Fruit fly (Drosophila melanogaster) whole organism, embryonic: ENCODE results near the gene CG31321.
A peak's percentile ranks its signal among the peaks of the same experiment; 100 is the strongest.

Source experiments
- Abd-B ChIP-seq: fragments of 200-800 bp; sonication (Bioruptor generic); optimal IDR thresholded peaks from 2 replicates; lab custom pipeline; 2018; ENCODE audit warnings: missing biosample characterization, mild to moderate bottlenecking, missing genetic modification characterization, moderate library complexity
- Adf1 ChIP-seq: fragments of 200-800 bp; sonication (Bioruptor generic); IDR thresholded peaks from 2 replicates; pipeline ENCODE4 v1.3.6; 2022; ENCODE audit warnings: missing biosample characterization, missing genetic modification characterization
- B-H2 ChIP-seq: fragments of 200-800 bp; sonication (Bioruptor generic); optimal IDR thresholded peaks from 2 replicates; lab custom pipeline; 2018; ENCODE audit warnings: missing biosample characterization, mild to moderate bottlenecking, missing genetic modification characterization
- CG10366 ChIP-seq: fragments of 200-800 bp; sonication (Bioruptor generic); IDR thresholded peaks from 2 replicates; pipeline ENCODE4 v1.3.6; 2022; ENCODE audit warnings: missing biosample characterization, missing genetic modification characterization
- CG11085 ChIP-seq: fragments of 200-800 bp; sonication (Bioruptor generic); IDR thresholded peaks from 2 replicates; pipeline ENCODE4 v1.3.6; 2022; ENCODE audit warnings: missing biosample characterization, missing genetic modification characterization
- CG11504 ChIP-seq: fragments of 200-800 bp; sonication (Bioruptor generic); optimal IDR thresholded peaks from 3 replicates; lab custom pipeline; 2019; ENCODE audit warnings: missing biosample characterization, mild to moderate bottlenecking, missing genetic modification characterization, moderate library complexity
- CG13287 ChIP-seq: fragments of 200-800 bp; sonication (Bioruptor generic); IDR thresholded peaks from 2 replicates; pipeline ENCODE4 v1.3.6; 2022; ENCODE audit warnings: missing biosample characterization, missing genetic modification characterization; ENCODE audit not compliant: partially characterized antibody
- CG17186 ChIP-seq: fragments of 200-800 bp; sonication (Bioruptor generic); optimal IDR thresholded peaks from 3 replicates; lab custom pipeline; 2017; ENCODE audit warnings: missing biosample characterization, missing genetic modification reagents, missing genetic modification characterization
- CG17361 ChIP-seq: fragments of 200-800 bp; sonication (Bioruptor generic); IDR thresholded peaks from 3 replicates; pipeline ENCODE4 v1.3.6; 2022; ENCODE audit warnings: missing biosample characterization, missing genetic modification characterization
- CG17829 ChIP-seq: fragments of 200-800 bp; optimal IDR thresholded peaks from 2 replicates; lab custom pipeline; 2019; ENCODE audit warnings: missing biosample characterization, mild to moderate bottlenecking, missing genetic modification characterization, moderate library complexity
- CG17912 ChIP-seq: fragments of 200-800 bp; sonication (Bioruptor generic); optimal IDR thresholded peaks from 2 replicates; lab custom pipeline; 2018; ENCODE audit warnings: missing biosample characterization, mild to moderate bottlenecking, missing genetic modification characterization
- CG2678 ChIP-seq: fragments of 200-800 bp; sonication (Bioruptor generic); optimal IDR thresholded peaks from 3 replicates; lab custom pipeline; 2019; ENCODE audit warnings: missing biosample characterization, mild to moderate bottlenecking, missing genetic modification characterization, moderate library complexity
- CG30403 ChIP-seq: fragments of 200-800 bp; sonication (Bioruptor generic); optimal IDR thresholded peaks from 3 replicates; lab custom pipeline; 2016; ENCODE audit warnings: missing biosample characterization, missing genetic modification characterization
- CG33213 ChIP-seq: fragments of 200-800 bp; sonication (Bioruptor generic); optimal IDR thresholded peaks from 3 replicates; lab custom pipeline; 2016; ENCODE audit warnings: missing biosample characterization, missing genetic modification characterization
- CG34224 ChIP-seq: fragments of 200-800 bp; sonication (Bioruptor generic); IDR thresholded peaks from 3 replicates; pipeline ENCODE4 v1.3.6; 2022; ENCODE audit warnings: missing biosample characterization, missing genetic modification characterization; ENCODE audit not compliant: partially characterized antibody
- CG5180 ChIP-seq: fragments of 200-800 bp; sonication (Bioruptor generic); optimal IDR thresholded peaks from 3 replicates; lab custom pipeline; 2017; ENCODE audit warnings: missing biosample characterization, missing genetic modification characterization, mild to moderate bottlenecking, moderate library complexity, missing genetic modification reagents
- CG6689 ChIP-seq: fragments of 200-800 bp; sonication (Bioruptor generic); IDR thresholded peaks from 2 replicates; pipeline ENCODE4 v1.3.6; 2022; ENCODE audit warnings: missing biosample characterization, missing genetic modification characterization
- CG7271 ChIP-seq: fragments of 200-800 bp; sonication (Bioruptor generic); optimal IDR thresholded peaks from 2 replicates; lab custom pipeline; 2018; ENCODE audit warnings: missing biosample characterization, mild to moderate bottlenecking, missing genetic modification characterization, moderate library complexity
- CG8089 ChIP-seq: fragments of 200-800 bp; sonication (Bioruptor generic); optimal IDR thresholded peaks from 3 replicates; lab custom pipeline; 2016; ENCODE audit warnings: missing biosample characterization, missing genetic modification characterization
- CG9727 ChIP-seq: fragments of 200-800 bp; sonication (Bioruptor generic); optimal IDR thresholded peaks from 3 replicates; lab custom pipeline; 2017; ENCODE audit warnings: missing biosample characterization, mild to moderate bottlenecking, missing genetic modification characterization
- CG9876 ChIP-seq: fragments of 200-800 bp; sonication (Bioruptor generic); optimal IDR thresholded peaks from 2 replicates; lab custom pipeline; 2016; ENCODE audit warnings: missing biosample characterization, missing genetic modification characterization
- CoRest ChIP-seq: fragments of 200-800 bp; sonication (Bioruptor generic); optimal IDR thresholded peaks from 3 replicates; lab custom pipeline; 2018; ENCODE audit warnings: missing biosample characterization, mild to moderate bottlenecking, missing genetic modification characterization, moderate library complexity
- Ets97D ChIP-seq: fragments of 200-800 bp; sonication (Bioruptor generic); optimal IDR thresholded peaks from 3 replicates; lab custom pipeline; 2016; ENCODE audit warnings: missing biosample characterization, missing genetic modification characterization
- HLH4C ChIP-seq: fragments of 200-800 bp; sonication (Bioruptor generic); IDR thresholded peaks from 3 replicates; pipeline ENCODE4 v1.3.6; 2022; ENCODE audit warnings: missing biosample characterization, missing genetic modification characterization; ENCODE audit not compliant: partially characterized antibody
- HmgD ChIP-seq: fragments of 200-800 bp; sonication (Bioruptor generic); optimal IDR thresholded peaks from 3 replicates; lab custom pipeline; 2016; ENCODE audit warnings: missing biosample characterization, missing genetic modification characterization
- Hsf ChIP-seq: fragments of 200-800 bp; sonication (Bioruptor generic); optimal IDR thresholded peaks from 3 replicates; lab custom pipeline; 2016; ENCODE audit warnings: missing biosample characterization, missing genetic modification characterization
- Med ChIP-seq: fragments of 200-800 bp; sonication (Bioruptor generic); peaks from one replicate; lab custom pipeline; 2016; ENCODE audit warnings: missing biosample characterization, missing genetic modification characterization, mild to moderate bottlenecking, inconsistent platforms, moderate library complexity
- NC2β ChIP-seq: fragments of 200-800 bp; sonication (Bioruptor generic); optimal IDR thresholded peaks from 2 replicates; lab custom pipeline; 2016; ENCODE audit warnings: missing biosample characterization, missing genetic modification characterization
- Neu2 ChIP-seq: fragments of 200-800 bp; sonication (Bioruptor generic); optimal IDR thresholded peaks from 3 replicates; lab custom pipeline; 2016; ENCODE audit warnings: missing biosample characterization, missing genetic modification characterization, borderline replicate concordance
- Nf-YB ChIP-seq: fragments of 200-800 bp; sonication (Bioruptor generic); optimal IDR thresholded peaks from 3 replicates; lab custom pipeline; 2019; ENCODE audit warnings: missing biosample characterization, mild to moderate bottlenecking, missing genetic modification characterization, moderate library complexity
- Scr ChIP-seq: fragments of 200-800 bp; sonication (Bioruptor generic); IDR thresholded peaks from 2 replicates; pipeline ENCODE4 v1.3.6; 2022; ENCODE audit warnings: missing biosample characterization, missing genetic modification characterization; ENCODE audit not compliant: partially characterized antibody
- Sox102F ChIP-seq: fragments of 200-800 bp; sonication (Bioruptor generic); optimal IDR thresholded peaks from 2 replicates; lab custom pipeline; 2018; ENCODE audit warnings: missing biosample characterization, mild to moderate bottlenecking, missing genetic modification characterization, moderate library complexity
- Xrp1 ChIP-seq: fragments of 200-800 bp; sonication (Bioruptor generic); IDR thresholded peaks from 2 replicates; pipeline ENCODE4 v1.3.6; 2022; ENCODE audit warnings: missing biosample characterization, missing genetic modification characterization
- ase ChIP-seq: fragments of 200-800 bp; sonication (Bioruptor generic); IDR thresholded peaks from 3 replicates; pipeline ENCODE4 v1.3.6; 2022; ENCODE audit warnings: missing biosample characterization, missing genetic modification characterization
- crc ChIP-seq: fragments of 200-800 bp; sonication (Bioruptor generic); optimal IDR thresholded peaks from 2 replicates; lab custom pipeline; 2016; ENCODE audit warnings: missing biosample characterization, missing genetic modification characterization
- cwo ChIP-seq: fragments of 200-800 bp; sonication (Bioruptor generic); optimal IDR thresholded peaks from 3 replicates; lab custom pipeline; 2017; ENCODE audit warnings: missing biosample characterization, missing genetic modification characterization, mild to moderate bottlenecking, moderate library complexity, missing genetic modification reagents
- da ChIP-seq: fragments of 200-800 bp; sonication (Bioruptor generic); optimal IDR thresholded peaks from 2 replicates; lab custom pipeline; 2016; ENCODE audit warnings: missing biosample characterization, missing genetic modification characterization
- danr ChIP-seq: fragments of 200-800 bp; sonication (Bioruptor generic); IDR thresholded peaks from 2 replicates; pipeline ENCODE4 v1.3.6; 2022; ENCODE audit warnings: missing biosample characterization, missing genetic modification characterization
- dmrt11E ChIP-seq: fragments of 200-800 bp; sonication (Bioruptor generic); optimal IDR thresholded peaks from 3 replicates; lab custom pipeline; 2018; ENCODE audit warnings: missing biosample characterization, mild to moderate bottlenecking, missing genetic modification characterization, moderate library complexity
- esg ChIP-seq: fragments of 200-800 bp; sonication (Bioruptor generic); conservative IDR thresholded peaks from 2 replicates; pipeline ENCODE4 v1.3.6; 2022; ENCODE audit warnings: missing biosample characterization, missing genetic modification characterization
- fu2 ChIP-seq: fragments of 200-800 bp; sonication (Bioruptor generic); optimal IDR thresholded peaks from 2 replicates; lab custom pipeline; 2016; ENCODE audit warnings: missing biosample characterization, missing genetic modification characterization
- ham ChIP-seq: fragments of 200-800 bp; sonication (Bioruptor generic); IDR thresholded peaks from 2 replicates; pipeline ENCODE4 v1.3.6; 2022; ENCODE audit warnings: missing biosample characterization, missing genetic modification characterization
- pho ChIP-seq: fragments of 200-800 bp; sonication (Bioruptor generic); optimal IDR thresholded peaks from 2 replicates; lab custom pipeline; 2016; ENCODE audit warnings: missing biosample characterization, missing genetic modification characterization
- sc ChIP-seq, 3 experiments: fragments of >200 bp in 2 of 3; fragments of 200-800 bp in 1 of 3; sonication (Bioruptor generic) in 1 of 3; optimal IDR thresholded peaks; 2 replicates in 2 of 3; 3 replicates in 1 of 3; lab custom pipeline; 2017; ENCODE audit warnings: mild to moderate bottlenecking in 1 of 3, missing biosample characterization in 1 of 3, missing genetic modification characterization in 1 of 3, missing genetic modification reagents in 1 of 3
- sd ChIP-seq: fragments of 200-800 bp; sonication (Bioruptor generic); optimal IDR thresholded peaks from 3 replicates; lab custom pipeline; 2018; ENCODE audit warnings: missing biosample characterization, mild to moderate bottlenecking, missing genetic modification characterization, moderate library complexity
- slou ChIP-seq: fragments of 200-800 bp; sonication (Bioruptor generic); optimal IDR thresholded peaks from 3 replicates; lab custom pipeline; 2016; ENCODE audit warnings: missing biosample characterization, missing genetic modification characterization
- sr ChIP-seq: fragments of 200-800 bp; sonication (Bioruptor generic); IDR thresholded peaks from 3 replicates; pipeline ENCODE4 v1.3.6; 2022; ENCODE audit warnings: missing biosample characterization, missing genetic modification characterization
- ssp ChIP-seq: fragments of 200-800 bp; sonication (Bioruptor generic); IDR thresholded peaks from 2 replicates; pipeline ENCODE4 v1.3.6; 2022; ENCODE audit warnings: missing biosample characterization, missing genetic modification characterization
- tup ChIP-seq: fragments of 200-800 bp; sonication (Bioruptor generic); optimal IDR thresholded peaks from 2 replicates; lab custom pipeline; 2016; ENCODE audit warnings: missing biosample characterization, mild to moderate bottlenecking, missing genetic modification characterization, moderate library complexity

The CG31321 gene

dm6 chr3R:14332735-14333134, 22.6 kb downstream of the CG31321 start (continued):
- no peak for TF ChIP-seq ssp (GFP tag; lab: Robert Waterston, UW)
- TF ChIP-seq Med (GFP tag; lab: Kevin White, UChicago): peak; percentile 73
- TF ChIP-seq CoRest (tag; lab: Kevin White, UChicago): peak; percentile 32
- TF ChIP-seq HLH4C (GFP tag; lab: Robert Waterston, UW): no peak
- TF ChIP-seq dmrt11E (tag; lab: Kevin White, UChicago): peak; percentile 14
- TF ChIP-seq esg (GFP tag; lab: Robert Waterston, UW): peak; percentile 22; the same call in 1 of the 2 replicates
- TF ChIP-seq HmgD (GFP tag; lab: Kevin White, UChicago): no peak
- peak; percentile 28 for TF ChIP-seq CG30403 (GFP tag; lab: Kevin White, UChicago)
- TF ChIP-seq CG17361 (GFP tag; lab: Robert Waterston, UW): peak; percentile 45; the same call in 1 of the 3 replicates
- TF ChIP-seq Hsf (GFP tag; lab: Kevin White, UChicago): peak; percentile 5
- TF ChIP-seq sd (tag; lab: Kevin White, UChicago): peak; percentile 67
- peak; percentile 44; the same call in 1 of the 2 replicates for TF ChIP-seq Xrp1 (GFP tag; lab: Robert Waterston, UW)
- peak; percentile 10 for TF ChIP-seq cwo
- TF ChIP-seq CG2678 (tag; lab: Kevin White, UChicago): peak; percentile 55
- TF ChIP-seq Abd-B (GFP tag; lab: Kevin White, UChicago): peak; percentile 3
- no peak for TF ChIP-seq tup (GFP tag; lab: Kevin White, UChicago)
- peak; percentile 40 for TF ChIP-seq Sox102F (GFP tag; lab: Kevin White, UChicago)
- TF ChIP-seq ase (GFP tag; lab: Robert Waterston, UW): no peak
- TF ChIP-seq, all 482 proteins: peak for 70

- TF ChIP-seq CG5180 (GFP tag; lab: Kevin White, UChicago) (no peak), Ets97D (GFP tag; lab: Kevin White, UChicago) (no peak), fu2 (no peak), CG17829 (tag; lab: Kevin White, UChicago) (no peak), CG17912 (GFP tag; lab: Kevin White, UChicago) (no peak), CG9727 (GFP tag; lab: Kevin White, UChicago) (no peak), Med (GFP tag; lab: Kevin White, UChicago) (peak; percentile 63), NC2β (GFP tag; lab: Kevin White, UChicago) (no peak), ham (GFP tag; lab: Robert Waterston, UW) (no peak), CG17186 (GFP tag; lab: Kevin White, UChicago) (no peak), CG11085 (GFP tag; lab: Robert Waterston, UW) (no peak), CG6689 (0 out of 2 replicates have a peak, but pooled peaks have one; percentile 1), Adf1 (GFP tag; lab: Robert Waterston, UW) (peak; percentile 57), Nf-YB (GFP tag; lab: Kevin White, UChicago) (peak; percentile 81), crc (no peak), Scr (GFP tag; lab: Robert Waterston, UW) (no peak), CG33213 (GFP tag; lab: Kevin White, UChicago) (no peak), sc (optimal IDR thresholded peaks at IDR 0.05; lab: Kevin White, UChicago) (no peak), sc (GFP tag; optimal IDR thresholded peaks at IDR 0.05; lab: Kevin White, UChicago) (no peak), danr (no peak), CG34224 (GFP tag; lab: Robert Waterston, UW) (no peak), CG11504 (tag; lab: Kevin White, UChicago) (peak; percentile 2), CG9876 (GFP tag; lab: Kevin White, UChicago) (no peak), Neu2 (GFP tag; lab: Kevin White, UChicago) (no peak), sr (GFP tag; lab: Robert Waterston, UW) (0 out of 3 replicates have a peak, but pooled peaks have one; percentile 48), CG13287 (GFP tag; lab: Robert Waterston, UW) (peak; percentile 23; the same call in 1 of the 2 replicates), B-H2 (no peak), pho (GFP tag; lab: Kevin White, UChicago) (no peak), CG8089 (GFP tag; lab: Kevin White, UChicago) (no peak), da (no peak), CG7271 (tag; lab: Kevin White, UChicago) (no peak), CG10366 (GFP tag; lab: Robert Waterston, UW) (no peak), slou (GFP tag; lab: Kevin White, UChicago) (no peak)
Measured at dm6 chr3R:14335504-14335903, 25.3 kb downstream of the CG31321 start.
